Worm (Caenorhabditis elegans) whole organism, young adult: ENCODE results near the gene sas-7.

Source experiments
- F23B12.7 ChIP-seq: sonication (generic microtip); optimal IDR thresholded peaks from 2 replicates; lab custom pipeline; 2017; ENCODE audit warnings: missing genetic modification characterization, mild to moderate bottlenecking, missing compliant biosample characterization, antibody characterized with exemption, moderate library complexity; ENCODE audit not compliant: insufficient read depth
- F37B4.10 ChIP-seq: fragments of 200-800 bp; sonication (Bioruptor generic); IDR thresholded peaks from 2 replicates; pipeline ENCODE4 v1.3.6; 2022; ENCODE audit warnings: missing genetic modification characterization, missing compliant biosample characterization
- K12H6.12 ChIP-seq: fragments of 200-800 bp; sonication (Bioruptor generic); optimal IDR thresholded peaks from 2 replicates; lab custom pipeline; 2018; ENCODE audit warnings: mild to moderate bottlenecking, missing genetic modification characterization, missing compliant biosample characterization
- ceh-27 ChIP-seq: fragments of 200-800 bp; sonication (Bioruptor generic); optimal IDR thresholded peaks from 2 replicates; lab custom pipeline; 2018; ENCODE audit warnings: mild to moderate bottlenecking, missing genetic modification characterization, moderate library complexity, missing compliant biosample characterization
- ceh-91 ChIP-seq: fragments of 200-800 bp; sonication (Bioruptor generic); IDR thresholded peaks from 2 replicates; pipeline ENCODE4 v1.3.6; 2022; ENCODE audit warnings: missing genetic modification reagents, missing genetic modification characterization, missing compliant biosample characterization
- efl-1 ChIP-seq: fragments of 150-350 bp; optimal IDR thresholded peaks from 2 replicates; lab custom pipeline; 2014; ENCODE audit warnings: missing biosample characterization, missing genetic modification reagents, missing genetic modification characterization
- egl-18 ChIP-seq: fragments of 200-800 bp; sonication (Bioruptor generic); IDR thresholded peaks from 2 replicates; pipeline ENCODE4 v1.3.6; 2022; ENCODE audit warnings: missing genetic modification reagents, missing genetic modification characterization, missing compliant biosample characterization
- madf-10 ChIP-seq: sonication (generic microtip); optimal IDR thresholded peaks from 2 replicates; lab custom pipeline; 2016; ENCODE audit warnings: mild to moderate bottlenecking, missing genetic modification characterization, missing compliant biosample characterization
- mes-4 ChIP-seq: sonication (generic microtip); optimal IDR thresholded peaks from 2 replicates; lab custom pipeline; 2016; ENCODE audit warnings: missing genotype, missing genetic modification characterization, missing compliant biosample characterization
- ztf-25 ChIP-seq: fragments of 200-800 bp; sonication (Bioruptor generic); IDR thresholded peaks from 2 replicates; pipeline ENCODE4 v1.3.6; 2022; ENCODE audit warnings: missing genetic modification reagents, missing genetic modification characterization, missing compliant biosample characterization
- ztf-6 ChIP-seq: fragments of 200-800 bp; sonication (Bioruptor generic); IDR thresholded peaks from 2 replicates; pipeline ENCODE4 v1.3.6; 2022; ENCODE audit warnings: missing genetic modification reagents, missing genetic modification characterization, missing compliant biosample characterization

The sas-7 gene

DNA sequence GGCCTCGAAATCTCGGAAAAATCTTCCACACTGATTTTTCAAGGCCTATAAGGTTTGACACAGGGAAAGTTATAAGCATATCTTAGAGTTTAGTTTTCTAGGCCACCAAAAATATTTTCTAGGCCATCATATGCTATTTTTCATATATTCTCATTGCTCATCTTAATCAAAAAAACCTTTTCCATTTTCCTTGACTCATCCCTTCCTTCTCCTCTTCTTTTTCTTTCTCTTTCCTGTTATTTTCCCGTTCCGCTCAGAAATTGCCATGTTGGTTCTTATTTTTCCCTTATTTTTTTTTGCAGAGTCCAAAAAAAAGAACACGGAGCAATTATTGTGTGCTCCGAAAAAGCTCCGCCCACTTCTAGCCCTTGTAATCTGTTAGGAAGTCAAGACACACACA lies 43.8 kb downstream of the sas-7 start, which contains the start of gene tbc-8:
Gene tbc-8, plus strand, starts transcription at position 301 of the 400 bp plus-strand sequence.
- TF ChIP-seq efl-1 (no peak), madf-10 (tag; lab: Kevin White, UChicago) (no peak), F23B12.7 (tag; lab: Kevin White, UChicago) (no peak), mes-4 (tag; lab: Kevin White, UChicago) (no peak), ztf-25 (GFP tag; lab: Robert Waterston, UW) (no peak)

DNA sequence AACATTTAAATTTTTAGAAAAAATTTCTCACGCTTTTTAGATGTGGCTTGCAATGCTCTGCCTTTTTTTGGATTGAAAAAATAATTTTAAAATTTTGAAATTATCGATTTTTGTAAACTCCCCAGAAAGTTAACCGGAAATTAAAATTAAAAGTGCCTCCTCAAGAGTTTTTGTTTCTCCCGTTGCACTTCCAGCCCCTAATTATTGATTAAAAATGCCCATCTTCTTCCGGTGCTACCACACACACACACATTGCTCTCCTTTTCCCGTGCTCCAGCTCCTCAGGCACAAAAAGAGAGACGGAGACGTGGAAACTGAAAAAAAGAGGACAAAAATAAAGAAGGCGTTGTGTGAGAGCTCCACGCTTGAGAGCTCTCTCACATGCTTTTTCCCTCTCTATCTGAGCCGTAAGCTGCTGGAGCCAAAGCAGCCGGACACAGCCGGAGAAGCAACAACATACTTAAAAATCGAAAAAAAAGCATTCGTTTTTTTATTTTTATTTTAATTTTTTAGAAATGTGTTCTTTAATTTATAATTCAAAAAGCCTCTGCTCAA lies 46.6 kb downstream of the sas-7 start:
- TF ChIP-seq ztf-6 (GFP tag; lab: Robert Waterston, UW) = no peak
- TF ChIP-seq K12H6.12 (tag; lab: Kevin White, UChicago) = peak; percentile 44
- TF ChIP-seq ceh-27 (GFP tag; lab: Kevin White, UChicago) = peak; percentile 4
- no peak for TF ChIP-seq egl-18 (GFP tag; lab: Robert Waterston, UW)

DNA sequence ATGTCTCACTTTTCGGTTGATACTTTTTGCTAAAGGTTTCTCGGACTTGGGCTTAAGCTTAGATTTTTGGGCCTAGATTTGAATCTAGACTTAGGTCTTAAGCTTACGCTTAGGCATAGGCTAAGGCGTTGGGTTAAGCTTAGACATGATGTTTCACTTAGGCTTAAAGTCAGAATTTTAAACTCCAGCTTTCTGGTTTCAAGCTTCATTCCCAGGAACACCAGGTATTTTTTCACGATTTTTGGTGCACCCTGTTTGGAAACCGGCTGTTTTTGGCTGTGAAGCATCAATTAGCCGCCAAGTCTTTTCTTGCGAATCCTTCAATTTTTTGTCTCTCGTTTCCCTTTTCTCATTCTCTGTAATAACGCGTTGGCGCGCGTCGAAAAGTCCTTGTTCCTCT lies 53.0 kb downstream of the sas-7 start:
- TF ChIP-seq ceh-91 (GFP tag; lab: Robert Waterston, UW) = no peak
- TF ChIP-seq F37B4.10 (GFP tag; lab: Robert Waterston, UW) = 0 out of 2 replicates have a peak, but pooled peaks have one; percentile 41
